Fruit fly (Drosophila melanogaster): Measurements from ENCODE around the gene CG31221.
A peak's percentile ranks its signal among the peaks of the same experiment; 100 is the strongest.

The CG31221 gene

dm6 chr3R:19467464-19467863 is 55.0 kb downstream of the CG31221 start (continued):
- TF ChIP-seq Dp (GFP tag; optimal IDR thresholded peaks at IDR 0.05) (no peak), CG10431 (GFP tag; optimal IDR thresholded peaks at IDR 0.05) (no peak), Jarid2 (GFP tag; optimal IDR thresholded peaks at IDR 0.05) (no peak), HLH3B (GFP tag; IDR thresholded peaks at IDR 0.05) (peak; percentile 59; the same call in 1 of the 2 replicates), grau (tag; optimal IDR thresholded peaks at IDR 0.05) (no peak), CG18599 (GFP tag; optimal IDR thresholded peaks at IDR 0.05) (peak; percentile 27), CG1529 (GFP tag; optimal IDR thresholded peaks at IDR 0.05) (no peak), dmrt11E (tag; optimal IDR thresholded peaks at IDR 0.05) (no peak), Meics (GFP tag; optimal IDR thresholded peaks at IDR 0.05) (no peak), usp (GFP tag; optimal IDR thresholded peaks at IDR 0.05) (no peak), Ada2b (GFP tag; IDR thresholded peaks at IDR 0.05) (no peak), bbx (GFP tag; IDR thresholded peaks at IDR 0.05; ENCODE audit: partially characterized antibody) (no peak), CG2875 (GFP tag; optimal IDR thresholded peaks at IDR 0.05) (peak; percentile 48), Drgx (GFP tag; IDR thresholded peaks at IDR 0.05) (0 out of 2 replicates have a peak, but pooled peaks have one; percentile 20), gro (GFP tag; optimal IDR thresholded peaks at IDR 0.05) (no peak), knrl (GFP tag; IDR thresholded peaks at IDR 0.05; ENCODE audit: partially characterized antibody) (no peak), Mes4 (GFP tag; optimal IDR thresholded peaks at IDR 0.05) (no peak), Oaz (GFP tag; IDR thresholded peaks at IDR 0.05) (no peak), CG30020 (tag; optimal IDR thresholded peaks at IDR 0.05) (no peak), CG1647 (GFP tag; optimal IDR thresholded peaks at IDR 0.05) (no peak), ase (GFP tag; IDR thresholded peaks at IDR 0.05) (no peak), Usf (GFP tag; optimal IDR thresholded peaks at IDR 0.05) (no peak), CG16815 (GFP tag; optimal IDR thresholded peaks at IDR 0.05) (no peak), CG31365 (tag; optimal IDR thresholded peaks at IDR 0.05) (no peak), CG12236 (GFP tag; optimal IDR thresholded peaks at IDR 0.05) (no peak), nau (GFP tag; optimal IDR thresholded peaks at IDR 0.05) (peak; percentile 46), lmd (GFP tag; IDR thresholded peaks at IDR 0.05) (no peak), Opbp (GFP tag; IDR thresholded peaks at IDR 0.05; ENCODE audit: partially characterized antibody) (no peak), CHES-1-like (GFP tag; optimal IDR thresholded peaks at IDR 0.05) (no peak), mam (GFP tag; optimal IDR thresholded peaks at IDR 0.05) (no peak), CG8765 (GFP tag; IDR thresholded peaks at IDR 0.05) (no peak), CG4707 (GFP tag; optimal IDR thresholded peaks at IDR 0.05) (peak; percentile 55), bowl (GFP tag; IDR thresholded peaks at IDR 0.05) (no peak), CG14965 (GFP tag; optimal IDR thresholded peaks at IDR 0.05; ENCODE audit: borderline replicate concordance) (no peak), CG17568 (GFP tag; optimal IDR thresholded peaks at IDR 0.05) (no peak), chn (GFP tag; optimal IDR thresholded peaks at IDR 0.05) (no peak), Max (GFP tag; optimal IDR thresholded peaks at IDR 0.05) (no peak), seq (GFP tag; IDR thresholded peaks at IDR 0.05) (peak; percentile 46; the same call in 1 of the 2 replicates), Atf-2 (GFP tag; optimal IDR thresholded peaks at IDR 0.05) (no peak), toy (GFP tag; IDR thresholded peaks at IDR 0.05) (no peak), CG11093 (GFP tag; IDR thresholded peaks at IDR 0.05) (no peak), CG4854 (GFP tag; optimal IDR thresholded peaks at IDR 0.05) (no peak), Atf3 (GFP tag; optimal IDR thresholded peaks at IDR 0.05) (no peak), CG10321 (GFP tag; IDR thresholded peaks at IDR 0.05) (0 out of 2 replicates have a peak, but pooled peaks have one; percentile 8), Optix (GFP tag; IDR thresholded peaks at IDR 0.05) (no peak), HLHmδ (GFP tag; optimal IDR thresholded peaks at IDR 0.05) (no peak), CG17361 (GFP tag; IDR thresholded peaks at IDR 0.05) (no peak), CG10209 (GFP tag; optimal IDR thresholded peaks at IDR 0.05) (peak; percentile 8), pho (GFP tag; optimal IDR thresholded peaks at IDR 0.05) (no peak), CG2678 (tag; optimal IDR thresholded peaks at IDR 0.05) (peak; percentile 18), CG5245 (GFP tag; optimal IDR thresholded peaks at IDR 0.05) (no peak), CG10267 (tag; optimal IDR thresholded peaks at IDR 0.05) (no peak)

All from whole organism, embryonic.